Fruit fly (Drosophila melanogaster) whole organism, embryonic: ENCODE results near the gene CG6330.
A peak's percentile ranks its signal among the peaks of the same experiment; 100 is the strongest.

Experiments used
- Atf3 ChIP-seq: fragments of 200-800 bp; sonication (Bioruptor generic); optimal IDR thresholded peaks from 3 replicates; lab custom pipeline; 2016; ENCODE audit warnings: missing biosample characterization, missing genetic modification characterization
- Bgb ChIP-seq: fragments of 200-800 bp; sonication (Bioruptor generic); IDR thresholded peaks from 2 replicates; pipeline ENCODE4 v1.3.6; 2022; ENCODE audit warnings: missing biosample characterization, missing genetic modification characterization; ENCODE audit not compliant: partially characterized antibody
- CG10543 ChIP-seq: fragments of 200-800 bp; sonication (Bioruptor generic); optimal IDR thresholded peaks from 3 replicates; lab custom pipeline; 2017; ENCODE audit warnings: missing biosample characterization, mild to moderate bottlenecking, missing genetic modification characterization, moderate library complexity
- CG11695 ChIP-seq: fragments of 200-800 bp; sonication (Bioruptor generic); IDR thresholded peaks from 3 replicates; pipeline ENCODE4 v1.3.6; 2022; ENCODE audit warnings: missing biosample characterization, missing genetic modification characterization
- CG11723 ChIP-seq: fragments of 200-800 bp; sonication (Bioruptor generic); optimal IDR thresholded peaks from 2 replicates; lab custom pipeline; 2017; ENCODE audit warnings: missing biosample characterization, mild to moderate bottlenecking, missing genetic modification characterization
- CG12104 ChIP-seq: fragments of 200-800 bp; sonication (Bioruptor generic); optimal IDR thresholded peaks from 3 replicates; lab custom pipeline; 2016; ENCODE audit warnings: missing biosample characterization, missing genetic modification characterization
- CG12769 ChIP-seq: fragments of 200-800 bp; sonication (Bioruptor generic); optimal IDR thresholded peaks from 2 replicates; lab custom pipeline; 2019; ENCODE audit warnings: missing biosample characterization, mild to moderate bottlenecking, missing genetic modification characterization, moderate library complexity
- CG14710 ChIP-seq: fragments of 200-800 bp; sonication (Bioruptor generic); optimal IDR thresholded peaks from 3 replicates; lab custom pipeline; 2019; ENCODE audit warnings: missing biosample characterization, mild to moderate bottlenecking, missing genetic modification characterization, moderate library complexity
- CG1603 ChIP-seq: fragments of 200-800 bp; sonication (Bioruptor generic); optimal IDR thresholded peaks from 2 replicates; lab custom pipeline; 2019; ENCODE audit warnings: missing biosample characterization, mild to moderate bottlenecking, missing genetic modification characterization, moderate library complexity
- CG1647 ChIP-seq: fragments of 200-800 bp; sonication (Bioruptor generic); optimal IDR thresholded peaks from 3 replicates; lab custom pipeline; 2016; ENCODE audit warnings: missing biosample characterization, missing genetic modification characterization
- CG16813 ChIP-seq: fragments of 200-800 bp; sonication (Bioruptor generic); IDR thresholded peaks from 3 replicates; pipeline ENCODE4 v1.3.6; 2022; ENCODE audit warnings: missing biosample characterization, missing genetic modification characterization; ENCODE audit not compliant: partially characterized antibody
- CG17328 ChIP-seq: fragments of 200-800 bp; sonication (Bioruptor generic); IDR thresholded peaks from 2 replicates; pipeline ENCODE4 v1.3.6; 2022; ENCODE audit warnings: missing biosample characterization, missing genetic modification characterization
- CG17568 ChIP-seq: fragments of 200-800 bp; sonication (Bioruptor generic); optimal IDR thresholded peaks from 2 replicates; lab custom pipeline; 2018; ENCODE audit warnings: missing biosample characterization, mild to moderate bottlenecking, missing genetic modification characterization, moderate library complexity
- CG2678 ChIP-seq: fragments of 200-800 bp; sonication (Bioruptor generic); optimal IDR thresholded peaks from 3 replicates; lab custom pipeline; 2019; ENCODE audit warnings: missing biosample characterization, mild to moderate bottlenecking, missing genetic modification characterization, moderate library complexity
- CG2875 ChIP-seq: fragments of 200-800 bp; sonication (Bioruptor generic); optimal IDR thresholded peaks from 2 replicates; lab custom pipeline; 2017; ENCODE audit warnings: missing biosample characterization, mild to moderate bottlenecking, missing genetic modification characterization, missing genetic modification reagents
- CG43689 ChIP-seq: fragments of 200-800 bp; sonication (Bioruptor generic); IDR thresholded peaks from 2 replicates; pipeline ENCODE4 v1.3.6; 2022; ENCODE audit warnings: missing biosample characterization, missing genetic modification characterization
- CG4820 ChIP-seq: fragments of 200-800 bp; sonication (Bioruptor generic); optimal IDR thresholded peaks from 3 replicates; lab custom pipeline; 2016; ENCODE audit warnings: missing biosample characterization, missing genetic modification characterization
- CG5245 ChIP-seq: fragments of 200-800 bp; sonication (Bioruptor generic); optimal IDR thresholded peaks from 3 replicates; lab custom pipeline; 2016; ENCODE audit warnings: missing biosample characterization, missing genetic modification characterization
- CG8388 ChIP-seq: fragments of 200-800 bp; sonication (Bioruptor generic); optimal IDR thresholded peaks from 2 replicates; lab custom pipeline; 2019; ENCODE audit warnings: missing biosample characterization, mild to moderate bottlenecking, missing genetic modification characterization, moderate library complexity
- CHES-1-like ChIP-seq: fragments of 200-800 bp; sonication (Bioruptor generic); optimal IDR thresholded peaks from 2 replicates; lab custom pipeline; 2016; ENCODE audit warnings: missing biosample characterization, missing genetic modification characterization
- Camta ChIP-seq: fragments of 200-800 bp; sonication (Bioruptor generic); optimal IDR thresholded peaks from 2 replicates; lab custom pipeline; 2016; ENCODE audit warnings: missing biosample characterization, missing genetic modification characterization
- CrebB ChIP-seq: fragments of 200-800 bp; sonication (Bioruptor generic); optimal IDR thresholded peaks from 3 replicates; lab custom pipeline; 2018; ENCODE audit warnings: missing biosample characterization, mild to moderate bottlenecking, missing genetic modification characterization
- D ChIP-seq, 2 experiments: fragments of 200-800 bp in 1 of 2; fragments of >200 bp in 1 of 2; sonication (Bioruptor generic) in 1 of 2; optimal IDR thresholded peaks; 2 replicates in 1 of 2; 3 replicates in 1 of 2; lab custom pipeline; 2017; ENCODE audit warnings: mild to moderate bottlenecking in 1 of 2, missing biosample characterization in 1 of 2, missing genetic modification characterization in 1 of 2, missing genetic modification reagents in 1 of 2
- Deaf1 ChIP-seq: fragments of 200-800 bp; optimal IDR thresholded peaks from 3 replicates; lab custom pipeline; 2019; ENCODE audit warnings: missing biosample characterization, mild to moderate bottlenecking, missing genetic modification characterization, moderate library complexity
- Fer3 ChIP-seq: fragments of 200-800 bp; sonication (Bioruptor generic); optimal IDR thresholded peaks from 2 replicates; lab custom pipeline; 2018; ENCODE audit warnings: missing biosample characterization, mild to moderate bottlenecking, missing genetic modification characterization, moderate library complexity
- HHEX ChIP-seq: fragments of 200-800 bp; sonication (Bioruptor generic); optimal IDR thresholded peaks from 3 replicates; lab custom pipeline; 2017; ENCODE audit warnings: missing biosample characterization, mild to moderate bottlenecking, missing genetic modification characterization, missing genetic modification reagents
- Hr78 ChIP-seq, 2 experiments: fragments of 200-800 bp in 1 of 2; fragments of >200 bp in 1 of 2; sonication (Bioruptor generic) in 1 of 2; optimal IDR thresholded peaks; 2 replicates each; lab custom pipeline; 2017 to 2019; ENCODE audit warnings: missing biosample characterization in 2 of 2, missing genetic modification characterization in 2 of 2, mild to moderate bottlenecking in 1 of 2, moderate library complexity in 1 of 2
- Med ChIP-seq: fragments of 200-800 bp; sonication (Bioruptor generic); peaks from one replicate; lab custom pipeline; 2016; ENCODE audit warnings: missing biosample characterization, missing genetic modification characterization, mild to moderate bottlenecking, inconsistent platforms, moderate library complexity
- Pdp1 ChIP-seq, 2 experiments: fragments of 200-800 bp; sonication (Bioruptor generic); optimal IDR thresholded peaks; 3 replicates each; lab custom pipeline; 2016; ENCODE audit warnings: missing biosample characterization in 2 of 2, missing genetic modification characterization in 2 of 2, mild to moderate bottlenecking in 1 of 2, moderate library complexity in 1 of 2
- Side ChIP-seq: fragments of 200-800 bp; sonication (Bioruptor generic); optimal IDR thresholded peaks from 2 replicates; lab custom pipeline; 2016; ENCODE audit warnings: missing biosample characterization, missing genetic modification characterization
- Sry-δ ChIP-seq: fragments of 200-800 bp; sonication (Bioruptor generic); optimal IDR thresholded peaks from 2 replicates; lab custom pipeline; 2016; ENCODE audit warnings: missing biosample characterization, missing genetic modification characterization
- Xrp1 ChIP-seq: fragments of 200-800 bp; sonication (Bioruptor generic); IDR thresholded peaks from 2 replicates; pipeline ENCODE4 v1.3.6; 2022; ENCODE audit warnings: missing biosample characterization, missing genetic modification characterization
- bbx ChIP-seq: fragments of 200-800 bp; sonication (Bioruptor generic); IDR thresholded peaks from 2 replicates; pipeline ENCODE4 v1.3.6; 2022; ENCODE audit warnings: missing biosample characterization, missing genetic modification characterization; ENCODE audit not compliant: partially characterized antibody
- dmrt99B ChIP-seq: fragments of 200-800 bp; sonication (Bioruptor generic); optimal IDR thresholded peaks from 2 replicates; lab custom pipeline; 2018; ENCODE audit warnings: missing biosample characterization, mild to moderate bottlenecking, missing genetic modification characterization, moderate library complexity
- emc ChIP-seq: fragments of 200-800 bp; sonication (Bioruptor generic); optimal IDR thresholded peaks from 2 replicates; lab custom pipeline; 2016; ENCODE audit warnings: missing biosample characterization, missing genetic modification characterization
- eve ChIP-seq, 2 experiments: fragments of >200 bp; optimal IDR thresholded peaks; 2 replicates each; lab custom pipeline; 2017; ENCODE audit warnings: missing biosample characterization in 2 of 2, missing genetic modification characterization in 2 of 2
- gem ChIP-seq: fragments of 200-800 bp; sonication (Bioruptor generic); optimal IDR thresholded peaks from 2 replicates; lab custom pipeline; 2019; ENCODE audit warnings: missing biosample characterization, mild to moderate bottlenecking, missing genetic modification characterization, moderate library complexity
- knrl ChIP-seq: fragments of 200-800 bp; sonication (Bioruptor generic); IDR thresholded peaks from 3 replicates; pipeline ENCODE4 v1.3.6; 2022; ENCODE audit warnings: missing biosample characterization, missing genetic modification characterization; ENCODE audit not compliant: partially characterized antibody
- lab ChIP-seq: fragments of 200-800 bp; sonication (Bioruptor generic); optimal IDR thresholded peaks from 3 replicates; lab custom pipeline; 2017; ENCODE audit warnings: missing biosample characterization, missing genetic modification characterization, mild to moderate bottlenecking, moderate library complexity, missing genetic modification reagents
- otp ChIP-seq: fragments of 200-800 bp; sonication (Bioruptor generic); IDR thresholded peaks from 3 replicates; pipeline ENCODE4, ENCODE4 v1.3.6; 2022; ENCODE audit warnings: missing biosample characterization, missing genetic modification characterization
- pan ChIP-seq, 4 experiments: fragments of >200 bp in 3 of 4; fragments of 200-800 bp in 1 of 4; sonication (Bioruptor generic) in 1 of 4; optimal IDR thresholded peaks in 3 of 4; IDR thresholded peaks in 1 of 4; 2 replicates each; pipeline versions ENCODE4 v1.3.6 to Lab custom; 2017 to 2022; ENCODE audit warnings: missing biosample characterization in 2 of 4, missing genetic modification characterization in 2 of 4, mixed read lengths in 1 of 4
- scrt ChIP-seq: fragments of 200-800 bp; sonication (Bioruptor generic); optimal IDR thresholded peaks from 2 replicates; lab custom pipeline; 2018; ENCODE audit warnings: missing biosample characterization, mild to moderate bottlenecking, missing genetic modification characterization, moderate library complexity
- stc ChIP-seq: fragments of 200-800 bp; sonication (Bioruptor generic); IDR thresholded peaks from 2 replicates; pipeline ENCODE4 v1.3.6; 2022; ENCODE audit warnings: missing biosample characterization, missing genetic modification characterization

The CG6330 gene

DNA sequence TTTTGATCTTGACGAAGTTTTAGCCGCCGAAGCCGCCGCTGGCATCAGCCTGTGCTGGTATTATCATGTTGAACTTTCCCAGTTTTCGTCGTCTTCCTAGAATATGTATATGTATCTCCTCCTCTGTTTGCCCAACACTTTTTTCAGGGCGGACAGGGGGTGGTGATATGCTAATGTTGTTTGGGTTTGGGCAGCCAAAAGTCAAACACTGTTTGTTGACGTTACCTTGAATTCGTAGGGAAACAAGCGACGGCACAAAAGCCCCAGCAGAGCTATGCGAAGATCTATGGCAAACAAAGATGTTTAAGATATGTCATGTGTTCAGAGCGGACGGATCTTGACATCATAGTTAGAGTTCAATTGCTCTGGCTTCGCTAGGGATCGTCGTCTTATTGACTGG is 49.5 kb downstream of the CG6330 start (continued):
- no peak for TF ChIP-seq CG1647
- TF ChIP-seq CG16813 (GFP tag; lab: Robert Waterston, UW) = no peak
- peak; percentile 41 for TF ChIP-seq CG2678 (tag; lab: Kevin White, UChicago)
- peak; percentile 32 for TF ChIP-seq CG12769 (tag; lab: Kevin White, UChicago)
- TF ChIP-seq CG8388 (GFP tag; lab: Kevin White, UChicago) = no peak
- 0 out of 3 replicates have a peak, but pooled peaks have one; percentile 37 for TF ChIP-seq CG11695
- no peak for TF ChIP-seq Deaf1 (tag; lab: Kevin White, UChicago)
- peak; percentile 31 for TF ChIP-seq HHEX
- no peak for TF ChIP-seq stc (GFP tag; lab: Robert Waterston, UW)
- peak; percentile 37 for TF ChIP-seq CG11723
- TF ChIP-seq pan (optimal IDR thresholded peaks at IDR 0.05; lab: Kevin White, UChicago) = no peak
- peak in 1 of 2 experiments; percentile 15 for TF ChIP-seq pan (GFP tag; optimal IDR thresholded peaks at IDR 0.05 in 1 of 2, IDR thresholded peaks at IDR 0.05 in 1 of 2)
- TF ChIP-seq CG10543 (GFP tag; lab: Kevin White, UChicago) = no peak
- TF ChIP-seq Sry-δ = no peak
- TF ChIP-seq CG4820 (GFP tag; lab: Kevin White, UChicago) = no peak
- TF ChIP-seq CrebB (tag; lab: Kevin White, UChicago) = peak; percentile 31
- no peak for TF ChIP-seq Atf3 (GFP tag; lab: Kevin White, UChicago)
- TF ChIP-seq gem (tag; lab: Kevin White, UChicago) = peak; percentile 24
- no peak for TF ChIP-seq D (optimal IDR thresholded peaks at IDR 0.05; lab: Kevin White, UChicago)
- TF ChIP-seq D (GFP tag; optimal IDR thresholded peaks at IDR 0.05; lab: Kevin White, UChicago) = peak; percentile 40
- TF ChIP-seq CG17328 = 0 out of 2 replicates have a peak, but pooled peaks have one; percentile 5
- TF ChIP-seq lab = peak; percentile 54
- TF ChIP-seq Med (GFP tag; lab: Kevin White, UChicago) = peak; percentile 79
- no peak for TF ChIP-seq scrt (GFP tag; lab: Kevin White, UChicago)
- 0 out of 2 replicates have a peak, but pooled peaks have one; percentile 35 for TF ChIP-seq CG43689 (GFP tag; lab: Robert Waterston, UW)
- TF ChIP-seq Side (GFP tag; lab: Kevin White, UChicago) = no peak
- no peak for TF ChIP-seq Pdp1 (GFP tag; optimal IDR thresholded peaks at IDR 0.05; lab: Kevin White, UChicago)
- TF ChIP-seq CG2875 (GFP tag; lab: Kevin White, UChicago) = peak; percentile 43
- TF ChIP-seq CHES-1-like (GFP tag; lab: Kevin White, UChicago) = no peak
- TF ChIP-seq Hr78 (GFP tag; optimal IDR thresholded peaks at IDR 0.05; lab: Kevin White, UChicago) = peak in 1 of 2 experiments; percentile 41
- peak; percentile 15 for TF ChIP-seq CG17568 (GFP tag; lab: Kevin White, UChicago)
- peak; percentile 23 for TF ChIP-seq Fer3 (tag; lab: Kevin White, UChicago)
- TF ChIP-seq otp (GFP tag; lab: Robert Waterston, UW) = peak; percentile 22; the same call in 1 of the 3 replicates
- no peak for TF ChIP-seq knrl (GFP tag; lab: Robert Waterston, UW)
- TF ChIP-seq CG12104 = no peak
- no peak for TF ChIP-seq Bgb (GFP tag; lab: Robert Waterston, UW)
- peak; percentile 36 for TF ChIP-seq CG1603 (tag; lab: Kevin White, UChicago)
- TF ChIP-seq bbx = no peak
- TF ChIP-seq Camta (GFP tag; lab: Kevin White, UChicago) = no peak
- peak; percentile 49; the same call in 1 of the 2 replicates for TF ChIP-seq Xrp1 (GFP tag; lab: Robert Waterston, UW)
- TF ChIP-seq eve (GFP tag; optimal IDR thresholded peaks at IDR 0.05; lab: Kevin White, UChicago) = no peak
- no peak for TF ChIP-seq CG5245 (GFP tag; lab: Kevin White, UChicago)
- no peak for TF ChIP-seq emc (GFP tag; lab: Kevin White, UChicago)
- peak; percentile 41 for TF ChIP-seq dmrt99B (tag; lab: Kevin White, UChicago)
- peak; percentile 37 for TF ChIP-seq CG14710 (tag; lab: Kevin White, UChicago)
